Worm (Caenorhabditis elegans) whole organism, L1 larva: ENCODE results near the gene C28D4.18.
A peak's percentile ranks its signal among the peaks of the same experiment; 100 is the strongest.

Experiments
- C04F5.9 ChIP-seq: sonication (generic microtip); optimal IDR thresholded peaks from 2 replicates; lab custom pipeline; 2016; ENCODE audit warnings: missing genetic modification characterization, missing compliant biosample characterization
- C16A3.4 ChIP-seq: fragments of 150-350 bp; optimal IDR thresholded peaks from 2 replicates; lab custom pipeline; 2014; ENCODE audit warnings: missing biosample characterization, missing genetic modification characterization
- C34B4.2 ChIP-seq: sonication (generic microtip); optimal IDR thresholded peaks from 2 replicates; lab custom pipeline; 2017; ENCODE audit warnings: mild to moderate bottlenecking, missing genetic modification characterization, missing compliant biosample characterization
- F16B12.6 ChIP-seq: fragments of 150-350 bp; optimal IDR thresholded peaks from 2 replicates; lab custom pipeline; 2014; ENCODE audit warnings: missing biosample characterization, missing genetic modification characterization
- blmp-1 ChIP-seq: fragments of 150-350 bp; optimal IDR thresholded peaks from 2 replicates; lab custom pipeline; 2014; ENCODE audit warnings: missing biosample characterization, missing genetic modification characterization
- ceh-63 ChIP-seq: fragments of 200-800 bp; sonication (Bioruptor generic); optimal IDR thresholded peaks from 2 replicates; lab custom pipeline; 2018; ENCODE audit warnings: mild to moderate bottlenecking, missing genetic modification characterization, missing compliant biosample characterization
- ceh-82 ChIP-seq, 3 experiments: fragments of 150-350 bp in 1 of 3; sonication (generic microtip) in 2 of 3; optimal IDR thresholded peaks; 2 replicates each; lab custom pipeline; 2014 to 2017; ENCODE audit warnings: missing biosample characterization in 3 of 3, missing genetic modification characterization in 3 of 3
- ceh-88 ChIP-seq: fragments of 200-800 bp; sonication (Bioruptor generic); IDR thresholded peaks from 2 replicates; pipeline ENCODE4 v1.3.6; 2022; ENCODE audit warnings: missing genetic modification characterization, missing compliant biosample characterization
- ceh-90 ChIP-seq: sonication (generic microtip); optimal IDR thresholded peaks from 2 replicates; lab custom pipeline; 2016; ENCODE audit warnings: missing genetic modification characterization, missing compliant biosample characterization
- dsc-1 ChIP-seq: sonication (generic microtip); optimal IDR thresholded peaks from 2 replicates; lab custom pipeline; 2016; ENCODE audit warnings: mild to moderate bottlenecking, missing genetic modification characterization, missing compliant biosample characterization
- efl-1 ChIP-seq, 4 experiments: fragments of 150-350 bp; optimal IDR thresholded peaks in 3 of 4; peaks in 1 of 4; 1 replicate in 1 of 4; 2 replicates in 3 of 4; lab custom pipeline; 2014; ENCODE audit warnings: missing biosample characterization in 2 of 4, missing genetic modification characterization in 2 of 4, missing genetic modification reagents in 2 of 4
- elt-2 ChIP-seq: sonication (generic microtip); optimal IDR thresholded peaks from 2 replicates; lab custom pipeline; 2016; ENCODE audit warnings: missing genetic modification characterization, mild to moderate bottlenecking, inconsistent platforms, missing compliant biosample characterization, missing genetic modification reagents
- elt-3 ChIP-seq, 6 experiments: fragments of 150-350 bp in 1 of 6; sonication (generic microtip); optimal IDR thresholded peaks; 2 replicates each; lab custom pipeline; 2017 to 2018; ENCODE audit warnings: missing biosample characterization in 6 of 6, missing genetic modification characterization in 6 of 6, inconsistent platforms in 1 of 6
- fkh-10 ChIP-seq: sonication (generic microtip); optimal IDR thresholded peaks from 2 replicates; lab custom pipeline; 2017; ENCODE audit warnings: missing biosample characterization, missing genetic modification reagents, missing genetic modification characterization
- irx-1 ChIP-seq: sonication (generic microtip); optimal IDR thresholded peaks from 2 replicates; lab custom pipeline; 2016; ENCODE audit warnings: missing genetic modification characterization, missing compliant biosample characterization
- isw-1 ChIP-seq: fragments of 200-800 bp; sonication (Bioruptor generic); IDR thresholded peaks from 2 replicates; pipeline ENCODE4 v1.3.6; 2022; ENCODE audit warnings: missing genetic modification characterization, missing compliant biosample characterization
- jun-1 ChIP-seq: fragments of 150-350 bp; optimal IDR thresholded peaks from 2 replicates; lab custom pipeline; 2014; ENCODE audit warnings: missing biosample characterization, missing genetic modification reagents, missing genetic modification characterization
- lin-14 ChIP-seq: fragments of 200-800 bp; sonication (Bioruptor generic); optimal IDR thresholded peaks from 2 replicates; lab custom pipeline; 2018; ENCODE audit warnings: mild to moderate bottlenecking, missing genetic modification characterization, moderate library complexity, missing compliant biosample characterization
- lin-15B ChIP-seq: fragments of 150-350 bp; sonication (generic microtip); optimal IDR thresholded peaks from 3 replicates; lab custom pipeline; 2014; ENCODE audit warnings: missing biosample characterization, missing genetic modification characterization
- lin-35 ChIP-seq, 2 experiments: fragments of 150-350 bp; optimal IDR thresholded peaks; 2 replicates each; lab custom pipeline; 2014; ENCODE audit warnings: missing biosample characterization in 2 of 2, missing genetic modification characterization in 2 of 2, missing genetic modification reagents in 2 of 2
- lir-3 ChIP-seq: sonication (generic microtip); optimal IDR thresholded peaks from 2 replicates; lab custom pipeline; 2016; ENCODE audit warnings: mild to moderate bottlenecking, missing genetic modification characterization, moderate library complexity, missing compliant biosample characterization; ENCODE audit not compliant: poor library complexity
- lsy-2 ChIP-seq, 2 experiments: fragments of 150-350 bp; optimal IDR thresholded peaks; 2 replicates each; lab custom pipeline; 2014; ENCODE audit warnings: missing biosample characterization in 2 of 2, missing genetic modification characterization in 2 of 2
- mab-9 ChIP-seq: fragments of 200-800 bp; sonication (Bioruptor generic); IDR thresholded peaks from 2 replicates; pipeline ENCODE4 v1.3.6; 2022; ENCODE audit warnings: missing genetic modification reagents, missing genetic modification characterization, missing compliant biosample characterization
- mdl-1 ChIP-seq, 2 experiments: fragments of 150-350 bp; optimal IDR thresholded peaks; 2 replicates each; lab custom pipeline; 2014 to 2017; ENCODE audit warnings: missing biosample characterization in 2 of 2, missing genetic modification characterization in 2 of 2, inconsistent platforms in 1 of 2
- mef-2 ChIP-seq: fragments of 150-350 bp; optimal IDR thresholded peaks from 2 replicates; lab custom pipeline; 2014; ENCODE audit warnings: missing biosample characterization, missing genetic modification characterization
- mep-1 ChIP-seq: fragments of 150-350 bp; optimal IDR thresholded peaks from 2 replicates; lab custom pipeline; 2014; ENCODE audit warnings: missing biosample characterization, missing genetic modification characterization
- nhr-11 ChIP-seq: fragments of 150-350 bp; optimal IDR thresholded peaks from 2 replicates; lab custom pipeline; 2014; ENCODE audit warnings: missing biosample characterization, missing genetic modification characterization
- nhr-12 ChIP-seq: sonication (generic microtip); optimal IDR thresholded peaks from 2 replicates; lab custom pipeline; 2017; ENCODE audit warnings: missing biosample characterization, missing genetic modification characterization
- nhr-20 ChIP-seq: sonication (generic microtip); optimal IDR thresholded peaks from 2 replicates; lab custom pipeline; 2016; ENCODE audit warnings: mild to moderate bottlenecking, missing genetic modification characterization, missing compliant biosample characterization
- nhr-28 ChIP-seq: fragments of 150-350 bp; optimal IDR thresholded peaks from 2 replicates; lab custom pipeline; 2014; ENCODE audit warnings: missing biosample characterization, missing genetic modification characterization
- nhr-76 ChIP-seq: sonication (generic microtip); optimal IDR thresholded peaks from 2 replicates; lab custom pipeline; 2017; ENCODE audit warnings: missing biosample characterization, missing genetic modification characterization
- nhr-85 ChIP-seq: sonication (generic microtip); peaks from one replicate; lab custom pipeline; 2016; ENCODE audit warnings: missing genetic modification characterization, inconsistent platforms, missing compliant biosample characterization
- pqm-1 ChIP-seq: sonication (generic microtip); optimal IDR thresholded peaks from 3 replicates; lab custom pipeline; 2017; ENCODE audit warnings: missing biosample characterization, missing genetic modification characterization
- rnt-1 ChIP-seq: sonication (generic microtip); optimal IDR thresholded peaks from 2 replicates; lab custom pipeline; 2016; ENCODE audit warnings: mild to moderate bottlenecking, missing genetic modification characterization, moderate library complexity, missing compliant biosample characterization
- snu-23 ChIP-seq: sonication (generic microtip); optimal IDR thresholded peaks from 2 replicates; lab custom pipeline; 2016; ENCODE audit warnings: missing genetic modification characterization, missing compliant biosample characterization
- sptf-1 ChIP-seq: fragments of 150-350 bp; optimal IDR thresholded peaks from 2 replicates; lab custom pipeline; 2014; ENCODE audit warnings: missing biosample characterization, missing genetic modification characterization
- swsn-7 ChIP-seq: sonication (generic microtip); optimal IDR thresholded peaks from 2 replicates; lab custom pipeline; 2016; ENCODE audit warnings: missing genetic modification characterization, missing compliant biosample characterization
- tbx-2 ChIP-seq: sonication (generic microtip); optimal IDR thresholded peaks from 2 replicates; lab custom pipeline; 2016; ENCODE audit warnings: missing genetic modification characterization, missing compliant biosample characterization
- tlp-1 ChIP-seq: fragments of 150-350 bp; optimal IDR thresholded peaks from 2 replicates; lab custom pipeline; 2014; ENCODE audit warnings: missing biosample characterization, missing genetic modification characterization
- unc-62 ChIP-seq: fragments of 150-350 bp; optimal IDR thresholded peaks from 2 replicates; lab custom pipeline; 2014; ENCODE audit warnings: missing biosample characterization, missing genetic modification reagents, missing genetic modification characterization
- unc-98 ChIP-seq: fragments of 200-800 bp; sonication (Bioruptor generic); IDR thresholded peaks from 2 replicates; pipeline ENCODE4 v1.3.6; 2022; ENCODE audit warnings: missing genetic modification characterization, missing compliant biosample characterization
- zip-4 ChIP-seq: fragments of 200-800 bp; sonication (Bioruptor generic); optimal IDR thresholded peaks from 2 replicates; lab custom pipeline; 2018; ENCODE audit warnings: mild to moderate bottlenecking, missing genetic modification characterization, moderate library complexity, missing compliant biosample characterization
- ztf-4 ChIP-seq: fragments of 150-350 bp; optimal IDR thresholded peaks from 2 replicates; lab custom pipeline; 2014; ENCODE audit warnings: missing biosample characterization, missing genetic modification characterization

The C28D4.18 gene

DNA sequence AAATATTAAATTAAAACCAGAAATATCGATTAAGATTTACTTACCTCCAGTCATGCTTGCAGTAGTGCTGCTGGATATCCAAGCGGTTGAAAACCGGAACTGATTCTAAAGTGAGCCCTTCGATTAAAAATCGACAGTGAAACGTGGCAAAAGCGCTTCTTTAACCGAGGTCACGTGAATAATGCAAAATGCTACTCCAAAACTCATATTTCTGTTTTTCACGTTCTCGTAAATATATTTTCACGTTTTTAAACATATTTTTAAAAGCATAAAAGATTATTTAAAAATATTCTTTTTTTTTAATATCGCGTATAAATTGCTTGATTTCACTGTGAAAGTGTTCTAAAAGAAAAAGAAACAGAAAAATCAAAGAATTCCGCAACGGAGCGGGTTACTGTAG lies 15.9 kb upstream of the C28D4.18 start, which contains the start of gene ant-1.3:
Gene ant-1.3, minus strand, starts transcription at position 101 of the 400 bp plus-strand sequence.
- TF ChIP-seq fkh-10 (GFP tag; lab: Kevin White, UChicago) (no peak), lir-3 (tag; lab: Kevin White, UChicago) (no peak), ceh-90 (tag; lab: Kevin White, UChicago) (no peak)

DNA sequence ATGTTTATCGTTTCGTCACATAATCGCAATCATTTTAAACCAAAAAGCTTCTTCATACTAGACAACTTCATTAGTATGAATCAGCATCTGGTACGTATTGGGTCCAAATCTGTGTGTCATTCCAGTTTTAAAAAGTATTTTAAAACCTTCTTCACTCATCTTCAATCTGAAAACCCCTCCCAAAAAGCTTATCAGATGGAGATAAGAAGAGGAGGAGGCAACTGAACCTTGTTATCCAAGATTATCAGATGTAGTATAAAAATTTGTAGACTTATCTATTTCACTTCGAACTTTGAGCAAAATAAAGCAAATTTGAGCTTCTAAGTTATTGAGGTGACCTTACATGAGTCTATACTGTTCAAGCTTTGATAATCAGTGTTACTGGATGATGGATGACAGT lies 15.2 kb upstream of the C28D4.18 start, which contains the start of gene nhr-38:
Gene nhr-38, plus strand, starts transcription at position 301 of the 400 bp plus-strand sequence.
- peak; percentile 0 for TF ChIP-seq dsc-1 (tag; lab: Kevin White, UChicago)
- no peak for TF ChIP-seq zip-4 (GFP tag; lab: Kevin White, UChicago)

DNA sequence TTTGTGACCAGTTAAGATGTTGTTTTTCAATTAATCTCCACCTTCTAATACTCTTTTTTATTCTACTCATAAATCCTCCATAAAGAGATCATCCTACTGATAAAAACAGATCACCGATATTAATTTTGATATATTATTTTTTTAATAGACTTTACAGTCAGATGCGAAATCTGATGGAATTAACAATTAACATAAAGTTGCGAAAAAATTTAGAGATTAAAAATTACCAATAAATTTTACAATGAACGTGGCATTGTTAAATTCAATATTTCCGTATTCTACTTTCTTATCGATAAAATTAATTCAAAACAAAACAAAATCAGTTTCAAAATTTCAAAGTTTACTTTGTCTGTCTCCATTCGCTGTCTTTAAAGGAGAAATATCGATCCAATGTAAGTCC lies 12.3 kb upstream of the C28D4.18 start, which contains the start of gene K01H12.4:
Gene K01H12.4, plus strand, starts transcription at position 301 of the 400 bp plus-strand sequence.
- no peak for TF ChIP-seq unc-98
- no peak for TF ChIP-seq ceh-63 (GFP tag; lab: Kevin White, UChicago)
- no peak for TF ChIP-seq nhr-11 (tag; lab: Kevin White, UChicago)
- no peak for TF ChIP-seq nhr-76 (tag; lab: Kevin White, UChicago)
- no peak for TF ChIP-seq lir-3 (tag; lab: Kevin White, UChicago)
- no peak for TF ChIP-seq sptf-1 (tag; lab: Kevin White, UChicago)
- no peak for TF ChIP-seq ceh-88 (GFP tag; lab: Robert Waterston, UW)
- TF ChIP-seq elt-3 (tag; optimal IDR thresholded peaks at IDR 0.05; lab: Kevin White, UChicago) = no peak
- no peak for TF ChIP-seq swsn-7
- TF ChIP-seq fkh-10 (GFP tag; lab: Kevin White, UChicago) = no peak
- TF ChIP-seq tbx-2 (tag; lab: Kevin White, UChicago) = no peak
- TF ChIP-seq nhr-12 = no peak
- no peak for TF ChIP-seq nhr-85 (tag; lab: Kevin White, UChicago)
- no peak for TF ChIP-seq dsc-1 (tag; lab: Kevin White, UChicago)
- no peak for TF ChIP-seq nhr-20
- no peak for TF ChIP-seq rnt-1 (tag; lab: Kevin White, UChicago)
- TF ChIP-seq ztf-4 = no peak
- TF ChIP-seq C34B4.2 = no peak
- TF ChIP-seq nhr-28 (tag; lab: Kevin White, UChicago) = no peak
- no peak for TF ChIP-seq C16A3.4

DNA sequence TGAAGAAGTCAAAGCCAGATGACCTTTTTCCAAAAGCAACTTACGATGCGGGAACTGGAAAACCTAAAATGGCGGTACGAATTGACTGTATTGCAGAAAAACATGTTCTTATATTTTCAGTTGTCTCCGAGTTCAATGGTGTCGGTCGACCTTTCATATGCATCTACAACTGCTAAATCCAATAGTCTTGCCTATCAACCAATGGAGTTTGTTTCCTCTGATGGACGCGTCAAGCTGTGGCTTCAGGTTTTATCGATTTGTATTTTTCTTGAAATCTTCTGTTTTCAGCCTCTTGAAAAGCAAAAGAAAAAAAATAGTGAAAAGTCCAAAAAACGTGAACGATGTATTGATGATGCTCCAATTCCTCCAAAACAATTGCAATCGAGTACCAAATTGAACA lies 10.8 kb upstream of the C28D4.18 start:
- no peak for TF ChIP-seq F16B12.6 (tag; lab: Kevin White, UChicago)
- TF ChIP-seq irx-1 (tag; lab: Kevin White, UChicago) = no peak
- TF ChIP-seq efl-1 (optimal IDR thresholded peaks at IDR 0.05; lab: Kevin White, UChicago) = no peak
- peak in 1 of 2 experiments; percentile 48 for TF ChIP-seq efl-1 (GFP tag; optimal IDR thresholded peaks at IDR 0.05 in 1 of 2; lab: Kevin White, UChicago)

DNA sequence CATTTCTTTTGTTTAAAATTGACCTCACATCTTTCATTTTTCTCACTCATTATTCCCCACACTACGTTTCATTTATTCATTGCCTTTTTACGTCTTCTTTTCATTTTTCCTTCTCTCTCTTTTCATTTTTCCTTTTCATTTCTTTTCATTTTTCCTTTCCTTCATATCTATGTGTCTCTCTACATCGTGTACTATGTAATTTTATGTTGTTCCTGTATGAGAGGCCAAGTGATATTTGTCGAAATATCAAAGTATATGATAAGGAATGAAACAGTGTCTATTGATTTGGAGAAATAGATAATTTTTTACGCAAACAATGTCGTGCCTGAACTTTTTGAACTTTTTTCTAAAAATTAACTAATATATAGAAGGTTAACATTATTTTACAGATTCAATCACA lies 8.6 kb upstream of the C28D4.18 start:
- no peak for TF ChIP-seq jun-1
- TF ChIP-seq pqm-1 (tag; lab: Kevin White, UChicago) = no peak
- no peak for TF ChIP-seq lin-15B (tag; lab: Kevin White, UChicago)
- peak; percentile 5 for TF ChIP-seq ztf-4
- no peak for TF ChIP-seq ceh-82 (tag; optimal IDR thresholded peaks at IDR 0.05; lab: Kevin White, UChicago)
- TF ChIP-seq lsy-2 (tag; optimal IDR thresholded peaks at IDR 0.05; lab: Kevin White, UChicago) = peak in 1 of 2 experiments; percentile 40
- no peak for TF ChIP-seq unc-62
- peak; percentile 59 for TF ChIP-seq nhr-85 (tag; lab: Kevin White, UChicago)
- TF ChIP-seq elt-3 (tag; optimal IDR thresholded peaks at IDR 0.05; lab: Kevin White, UChicago) = peak in 5 of 6 experiments; percentile 49 to 81 (median 66)
- peak in 1 of 2 experiments; percentile 50 for TF ChIP-seq lin-35 (GFP tag; optimal IDR thresholded peaks at IDR 0.05; lab: Kevin White, UChicago)
- TF ChIP-seq blmp-1 = peak; percentile 98
- no peak for TF ChIP-seq mdl-1 (tag; optimal IDR thresholded peaks at IDR 0.05; lab: Kevin White, UChicago)
- TF ChIP-seq nhr-20 = peak; percentile 41
- TF ChIP-seq snu-23 = peak; percentile 33
- no peak for TF ChIP-seq isw-1 (GFP tag; lab: Robert Waterston, UW)
- TF ChIP-seq nhr-12 = no peak
- no peak for TF ChIP-seq mab-9
- peak; percentile 14 for TF ChIP-seq C16A3.4
- TF ChIP-seq sptf-1 (tag; lab: Kevin White, UChicago) = no peak
- TF ChIP-seq efl-1 (optimal IDR thresholded peaks at IDR 0.05; lab: Kevin White, UChicago) = no peak
- peak in 1 of 2 experiments; percentile 6 for TF ChIP-seq efl-1 (GFP tag; optimal IDR thresholded peaks at IDR 0.05 in 1 of 2; lab: Kevin White, UChicago)
- no peak for TF ChIP-seq nhr-11 (tag; lab: Kevin White, UChicago)
- no peak for TF ChIP-seq nhr-76 (tag; lab: Kevin White, UChicago)
- TF ChIP-seq lin-14 (GFP tag; lab: Kevin White, UChicago) = peak; percentile 64
- TF ChIP-seq elt-2 (tag; lab: Kevin White, UChicago) = peak; percentile 56
- TF ChIP-seq mep-1 (tag; lab: Kevin White, UChicago) = peak; percentile 30
- TF ChIP-seq mef-2 (tag; lab: Kevin White, UChicago) = no peak
- no peak for TF ChIP-seq tlp-1
- TF ChIP-seq C04F5.9 = no peak
